Worm (Caenorhabditis elegans) whole organism, early embryonic: ENCODE measurements around the gene srx-47.

Experiments used
- F13C5.2 ChIP-seq: sonication (generic microtip); optimal IDR thresholded peaks from 2 replicates; lab custom pipeline; 2017; ENCODE audit warnings: mild to moderate bottlenecking, missing genetic modification characterization, inconsistent platforms, missing compliant biosample characterization
- aly-1 ChIP-seq: sonication (generic microtip); optimal IDR thresholded peaks from 2 replicates; lab custom pipeline; 2016; ENCODE audit warnings: missing genetic modification characterization, missing compliant biosample characterization
- ama-1 ChIP-seq: fragments of 150-350 bp; optimal IDR thresholded peaks from 2 replicates; lab custom pipeline; 2014
- ceh-13 ChIP-seq: fragments of 200-800 bp; sonication (Bioruptor generic); optimal IDR thresholded peaks from 2 replicates; lab custom pipeline; 2018; ENCODE audit warnings: mild to moderate bottlenecking, missing genetic modification characterization, missing compliant biosample characterization
- ceh-36 ChIP-seq: sonication (generic microtip); optimal IDR thresholded peaks from 2 replicates; lab custom pipeline; 2016; ENCODE audit warnings: missing genetic modification characterization, inconsistent platforms, missing compliant biosample characterization
- ets-7 ChIP-seq: sonication (generic microtip); optimal IDR thresholded peaks from 2 replicates; lab custom pipeline; 2016; ENCODE audit warnings: missing genotype, missing genetic modification characterization, missing compliant biosample characterization
- flt-1 ChIP-seq: fragments of 200-800 bp; sonication (Bioruptor generic); IDR thresholded peaks from 2 replicates; pipeline ENCODE4 v1.3.6; 2022; ENCODE audit warnings: missing genetic modification characterization, missing compliant biosample characterization
- hmbx-1 ChIP-seq: sonication (generic microtip); optimal IDR thresholded peaks from 2 replicates; lab custom pipeline; 2016; ENCODE audit warnings: mild to moderate bottlenecking, missing genetic modification characterization, missing compliant biosample characterization
- scrt-1 ChIP-seq: fragments of 200-800 bp; sonication (Bioruptor generic); IDR thresholded peaks from 2 replicates; pipeline ENCODE4 v1.3.6; 2022; ENCODE audit warnings: missing genetic modification characterization, missing compliant biosample characterization
- tbx-11 ChIP-seq: fragments of 200-800 bp; sonication (Bioruptor generic); IDR thresholded peaks from 2 replicates; pipeline ENCODE4 v1.3.6; 2022; ENCODE audit warnings: missing genetic modification characterization, missing compliant biosample characterization
- tbx-37 ChIP-seq: fragments of 200-800 bp; sonication (Bioruptor generic); conservative IDR thresholded peaks from 2 replicates; pipeline ENCODE4 v1.3.6; 2022; ENCODE audit warnings: missing genetic modification reagents, missing genetic modification characterization, missing compliant biosample characterization
- tra-4 ChIP-seq: sonication (generic microtip); optimal IDR thresholded peaks from 2 replicates; lab custom pipeline; 2017; ENCODE audit warnings: missing genetic modification characterization, missing compliant biosample characterization

DNA sequence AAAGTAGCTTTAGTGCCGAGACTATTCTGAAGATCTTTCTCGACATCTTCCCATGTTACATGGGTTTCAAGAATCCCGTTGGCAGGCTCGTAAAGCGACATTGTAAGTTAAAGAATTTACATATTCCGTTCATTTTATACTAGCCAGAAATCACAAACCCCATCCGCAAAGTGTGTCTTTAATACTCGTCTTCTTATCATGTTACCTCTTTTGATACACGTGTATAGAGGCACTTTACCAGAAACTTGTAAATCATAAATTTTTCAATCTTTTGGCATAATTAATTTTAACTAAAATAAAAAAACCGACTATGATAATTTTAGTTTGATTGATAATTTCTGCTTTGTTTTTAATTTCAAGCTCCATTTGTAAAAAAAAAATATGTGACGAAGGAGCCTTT lies 21.2 kb downstream of the srx-47 start, which contains the start of gene E02C12.6:
- TF ChIP-seq ceh-36 (tag; lab: Kevin White, UChicago): no peak
- no peak for TF ChIP-seq tbx-11 (GFP tag; lab: Robert Waterston, UW)
- no peak for TF ChIP-seq scrt-1 (GFP tag; lab: Robert Waterston, UW)
- TF ChIP-seq ceh-13 (GFP tag; lab: Kevin White, UChicago): no peak
- TF ChIP-seq ama-1 (lab: Kevin White, UChicago): no peak
- TF ChIP-seq tra-4: no peak
- TF ChIP-seq flt-1 (GFP tag; lab: Robert Waterston, UW): no peak
- no peak for TF ChIP-seq F13C5.2 (tag; lab: Kevin White, UChicago)
- TF ChIP-seq hmbx-1: no peak
- no peak for TF ChIP-seq ets-7 (tag; lab: Kevin White, UChicago)
- no peak for TF ChIP-seq aly-1
- TF ChIP-seq tbx-37 (GFP tag; lab: Robert Waterston, UW): no peak
